Worm (Caenorhabditis elegans) whole organism, mixed stage, embryonic: Measurements from ENCODE around the gene ceh-81.

ENCODE experiments used
- ceh-43 ChIP-seq: fragments of 200-800 bp; sonication (Bioruptor generic); optimal IDR thresholded peaks from 2 replicates; lab custom pipeline; 2018; ENCODE audit warnings: mild to moderate bottlenecking, missing genetic modification characterization, moderate library complexity, missing compliant biosample characterization
- cnd-1 ChIP-seq: fragments of 200-800 bp; sonication (Bioruptor generic); optimal IDR thresholded peaks from 2 replicates; lab custom pipeline; 2018; ENCODE audit warnings: mild to moderate bottlenecking, missing genetic modification characterization, missing compliant biosample characterization
- elt-1 ChIP-seq: sonication (generic microtip); optimal IDR thresholded peaks from 2 replicates; lab custom pipeline; 2017; ENCODE audit warnings: missing genetic modification characterization, mild to moderate bottlenecking, missing compliant biosample characterization, antibody characterized with exemption, moderate library complexity, borderline replicate concordance; ENCODE audit not compliant: insufficient read depth
- elt-3 ChIP-seq: fragments of 150-350 bp; optimal IDR thresholded peaks from 2 replicates; lab custom pipeline; 2014; ENCODE audit warnings: missing biosample characterization, missing genetic modification characterization
- flh-1 ChIP-seq: fragments of 200-800 bp; sonication (Bioruptor generic); optimal IDR thresholded peaks from 2 replicates; lab custom pipeline; 2018; ENCODE audit warnings: mild to moderate bottlenecking, missing genetic modification characterization, moderate library complexity, missing compliant biosample characterization
- lsy-2 ChIP-seq: fragments of 150-350 bp; optimal IDR thresholded peaks from 2 replicates; lab custom pipeline; 2014; ENCODE audit warnings: missing biosample characterization, missing genetic modification characterization
- mep-1 ChIP-seq: fragments of 150-350 bp; optimal IDR thresholded peaks from 2 replicates; lab custom pipeline; 2017; ENCODE audit warnings: missing biosample characterization, missing genetic modification reagents, missing genetic modification characterization, inconsistent platforms
- nhr-28 ChIP-seq: fragments of 150-350 bp; optimal IDR thresholded peaks from 2 replicates; lab custom pipeline; 2014; ENCODE audit warnings: missing biosample characterization, missing genetic modification characterization
- pha-4 ChIP-seq: fragments of 150-350 bp; optimal IDR thresholded peaks from 2 replicates; lab custom pipeline; 2018; ENCODE audit warnings: missing biosample characterization, missing genetic modification reagents, missing genetic modification characterization
- snpc-4 ChIP-seq: fragments of 150-350 bp; optimal IDR thresholded peaks from 2 replicates; lab custom pipeline; 2014; ENCODE audit warnings: missing biosample characterization, missing genetic modification characterization
- unc-120 ChIP-seq: sonication (generic microtip); optimal IDR thresholded peaks from 2 replicates; lab custom pipeline; 2017; ENCODE audit warnings: missing genetic modification characterization, missing compliant biosample characterization; ENCODE audit not compliant: poor library complexity, severe bottlenecking
- unc-62 ChIP-seq: fragments of 150-350 bp; optimal IDR thresholded peaks from 2 replicates; lab custom pipeline; 2014; ENCODE audit warnings: missing biosample characterization, missing genetic modification reagents, missing genetic modification characterization
- ztf-11 ChIP-seq: fragments of 150-350 bp; optimal IDR thresholded peaks from 2 replicates; lab custom pipeline; 2014; ENCODE audit warnings: missing biosample characterization, missing genetic modification characterization

ce11 chrII:1703363-1703762 is 26.8 kb upstream of the ceh-81 start, which contains the start of gene fbxb-47:
- no peak for TF ChIP-seq elt-1 (tag; lab: Kevin White, UChicago)
- no peak for TF ChIP-seq elt-3 (tag; lab: Kevin White, UChicago)
- TF ChIP-seq cnd-1: no peak
- TF ChIP-seq pha-4: no peak
- no peak for TF ChIP-seq flh-1 (GFP tag; lab: Kevin White, UChicago)
- no peak for TF ChIP-seq lsy-2
- no peak for TF ChIP-seq snpc-4 (tag; lab: Kevin White, UChicago)
- TF ChIP-seq ceh-43 (GFP tag; lab: Kevin White, UChicago): no peak
- TF ChIP-seq unc-62 (GFP tag; lab: Kevin White, UChicago): no peak
- no peak for TF ChIP-seq nhr-28 (tag; lab: Kevin White, UChicago)
- TF ChIP-seq mep-1 (tag; lab: Kevin White, UChicago): no peak
- no peak for TF ChIP-seq ztf-11 (tag; lab: Kevin White, UChicago)
- TF ChIP-seq unc-120 (tag; lab: Kevin White, UChicago): no peak
